Worm (Caenorhabditis elegans): ENCODE results near the gene T24D5.3.
A peak's percentile ranks its signal among the peaks of the same experiment; 100 is the strongest.
"Not testable (repeated sequence)": the region's sequence is repeated elsewhere in the genome, so short reads cannot be mapped to it uniquely, and the experiment has no call there.

Gene T24D5.3

ce11 chrX:12613451-12613850 lies 33.6 kb downstream of the T24D5.3 start, which contains the start of gene R09A8.1:
R09A8.1 (plus strand) TSS chrX:12613751.
- not testable (repeated sequence) for TF ChIP-seq pha-2 (tag; optimal IDR thresholded peaks at IDR 0.05); ttx-3 (tag; optimal IDR thresholded peaks at IDR 0.05); unc-3 (GFP tag; conservative IDR thresholded peaks at IDR 0.05); unc-3 (tag; optimal IDR thresholded peaks at IDR 0.05)

DNA sequence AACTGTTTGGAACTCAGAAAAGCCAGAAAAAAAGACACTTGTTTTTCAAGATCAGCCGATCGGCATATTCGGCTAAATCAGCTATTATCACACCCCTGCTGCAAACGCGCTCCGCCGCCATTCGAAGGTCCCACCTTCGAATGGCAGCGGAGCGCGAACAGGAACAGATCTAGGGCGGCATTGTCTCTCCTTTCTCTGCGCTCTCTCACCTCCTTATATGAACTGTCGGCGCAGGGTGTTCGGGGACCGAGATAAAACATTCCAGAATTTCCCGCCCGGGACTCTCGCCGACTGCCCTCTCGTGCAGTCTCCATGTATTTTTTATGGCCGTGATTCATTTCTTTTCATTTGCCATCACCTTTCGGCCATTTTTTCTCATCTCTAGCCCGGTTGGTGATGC lies 38.6 kb downstream of the T24D5.3 start:
- TF ChIP-seq Y22D7AL.16 (tag; optimal IDR thresholded peaks at IDR 0.05) (no peak), ets-4 (tag; optimal IDR thresholded peaks at IDR 0.05) (no peak), nfya-1 (tag; optimal IDR thresholded peaks at IDR 0.05) (no peak), F13H6.1 (tag; optimal IDR thresholded peaks at IDR 0.05) (no peak), syd-9 (tag; optimal IDR thresholded peaks at IDR 0.05) (no peak), ceh-22 (tag; optimal IDR thresholded peaks at IDR 0.05) (no peak), rnt-1 (tag; optimal IDR thresholded peaks at IDR 0.05) (no peak), unc-42 (tag; optimal IDR thresholded peaks at IDR 0.05) (no peak), K09A11.1 (tag; optimal IDR thresholded peaks at IDR 0.05; ENCODE audit: insufficient read depth) (no peak), sox-2 (GFP tag; IDR thresholded peaks at IDR 0.05) (no peak), pat-9 (tag; optimal IDR thresholded peaks at IDR 0.05) (no peak), dve-1 (tag; optimal IDR thresholded peaks at IDR 0.05) (no peak), nhr-232 (tag; optimal IDR thresholded peaks at IDR 0.05) (no peak), unc-3 (GFP tag; conservative IDR thresholded peaks at IDR 0.05) (no peak), unc-3 (tag; optimal IDR thresholded peaks at IDR 0.05) (no peak), unc-86 (tag; optimal IDR thresholded peaks at IDR 0.05) (no peak), ceh-30 (tag; optimal IDR thresholded peaks at IDR 0.05) (no peak), tbx-7 (tag; optimal IDR thresholded peaks at IDR 0.05) (no peak), pqm-1 (tag; optimal IDR thresholded peaks at IDR 0.05) (no peak)

ce11 chrX:12619165-12619564 lies 39.3 kb downstream of the T24D5.3 start, which contains the start of gene R09A8.2:
R09A8.2 (plus strand) TSS chrX:12619465.
- TF ChIP-seq ceh-48 (tag; optimal IDR thresholded peaks at IDR 0.05) (no peak), elt-4 (tag; optimal IDR thresholded peaks at IDR 0.05) (no peak), nhr-232 (tag; optimal IDR thresholded peaks at IDR 0.05) (no peak), F13H6.1 (tag; optimal IDR thresholded peaks at IDR 0.05) (no peak), fkh-10 (GFP tag; optimal IDR thresholded peaks at IDR 0.05) (no peak), ref-2 (tag; optimal IDR thresholded peaks at IDR 0.05) (no peak)

DNA sequence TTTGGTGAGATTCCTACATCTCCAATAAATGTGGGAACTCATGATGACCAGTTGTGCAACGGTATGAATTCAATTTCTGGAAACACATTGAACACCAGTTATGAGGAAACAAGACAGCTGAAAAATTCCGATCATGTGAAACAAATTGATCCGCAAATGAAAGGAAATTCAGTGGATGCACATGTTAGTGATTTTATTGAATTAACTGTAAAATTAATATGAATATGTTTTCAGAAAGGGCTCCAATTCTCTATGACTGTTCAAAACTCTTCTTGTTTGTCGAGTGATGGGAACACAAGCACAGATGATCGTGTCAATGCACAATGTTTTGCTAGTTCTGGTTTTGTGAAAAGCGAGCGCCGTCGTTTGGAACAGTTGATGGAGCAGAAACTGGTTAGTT lies 40.4 kb downstream of the T24D5.3 start:
- TF ChIP-seq sdc-2 (tag; optimal IDR thresholded peaks at IDR 0.05): no peak

DNA sequence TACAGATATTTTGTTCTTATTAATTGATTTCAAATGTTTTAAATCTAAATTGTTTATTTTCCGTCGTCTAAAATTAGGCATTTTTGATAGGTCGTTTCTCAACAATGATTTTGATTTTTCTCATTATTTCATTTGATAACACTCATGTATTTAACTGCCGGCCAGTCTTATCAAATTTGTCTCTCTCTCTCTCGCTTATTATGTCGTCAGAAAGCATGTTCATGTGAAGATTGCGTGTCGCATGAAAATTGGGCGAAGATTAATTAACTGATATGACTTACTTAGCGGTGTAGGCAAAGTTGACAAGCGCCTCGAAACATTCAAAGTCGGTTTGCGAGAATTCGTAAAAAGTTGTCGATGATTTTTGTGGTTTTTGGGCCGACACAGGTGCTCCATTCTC lies 47.9 kb downstream of the T24D5.3 start:
- TF ChIP-seq elt-2 (tag; optimal IDR thresholded peaks at IDR 0.05): peak; percentile 46
- TF ChIP-seq C08G9.2 (tag; optimal IDR thresholded peaks at IDR 0.05): no peak

ce11 chrX:12629257-12629656 lies 49.4 kb downstream of the T24D5.3 start:
- TF ChIP-seq fax-1 (tag; optimal IDR thresholded peaks at IDR 0.05) (no peak), ceh-6 (GFP tag; optimal IDR thresholded peaks at IDR 0.05) (peak; percentile 16), sdc-2 (tag; optimal IDR thresholded peaks at IDR 0.05) (peak; percentile 35), pros-1 (tag; optimal IDR thresholded peaks at IDR 0.05) (peak; percentile 59), ceh-2 (tag; optimal IDR thresholded peaks at IDR 0.05) (no peak), hlh-6 (tag; optimal IDR thresholded peaks at IDR 0.05) (no peak), ceh-19 (GFP tag; optimal IDR thresholded peaks at IDR 0.05) (peak; percentile 45), ceh-18 (tag; optimal IDR thresholded peaks at IDR 0.05) (peak; percentile 27), unc-3 (GFP tag; conservative IDR thresholded peaks at IDR 0.05) (no peak), unc-3 (tag; optimal IDR thresholded peaks at IDR 0.05) (peak; percentile 45), unc-42 (tag; optimal IDR thresholded peaks at IDR 0.05) (peak; percentile 39), F13H6.1 (tag; optimal IDR thresholded peaks at IDR 0.05) (no peak), ceh-31 (tag; optimal IDR thresholded peaks at IDR 0.05) (peak; percentile 46)

All from whole organism, late embryonic.